Worm (Caenorhabditis elegans) whole organism, L2 larva: ENCODE results near the gene rpn-13.

Experiments used
- R02D3.7 ChIP-seq: fragments of 150-350 bp; optimal IDR thresholded peaks from 2 replicates; lab custom pipeline; 2014; ENCODE audit warnings: missing biosample characterization, missing genetic modification characterization
- ZK546.5 ChIP-seq: sonication (generic microtip); optimal IDR thresholded peaks from 2 replicates; lab custom pipeline; 2017; ENCODE audit warnings: missing biosample characterization, missing genetic modification characterization
- ama-1 ChIP-seq: fragments of 150-350 bp; optimal IDR thresholded peaks from 2 replicates; lab custom pipeline; 2018; ENCODE audit warnings: inconsistent platforms
- blmp-1 ChIP-seq: sonication (generic microtip); optimal IDR thresholded peaks from 2 replicates; lab custom pipeline; 2017; ENCODE audit warnings: missing genetic modification characterization, mild to moderate bottlenecking, missing compliant biosample characterization, antibody characterized with exemption, moderate library complexity; ENCODE audit not compliant: insufficient read depth
- ceh-82 ChIP-seq: fragments of 150-350 bp; optimal IDR thresholded peaks from 2 replicates; lab custom pipeline; 2014; ENCODE audit warnings: missing biosample characterization, missing genetic modification characterization
- elt-1 ChIP-seq: fragments of 150-350 bp; optimal IDR thresholded peaks from 2 replicates; lab custom pipeline; 2014; ENCODE audit warnings: missing biosample characterization, missing genetic modification characterization
- elt-3 ChIP-seq: sonication (generic microtip); optimal IDR thresholded peaks from 2 replicates; lab custom pipeline; 2017; ENCODE audit warnings: missing biosample characterization, missing genetic modification characterization
- lin-11 ChIP-seq: fragments of 150-350 bp; sonication (generic microtip); optimal IDR thresholded peaks from 2 replicates; lab custom pipeline; 2014; ENCODE audit warnings: missing biosample characterization, missing genetic modification characterization, inconsistent platforms, mixed read lengths
- lin-39 ChIP-seq: fragments of 150-350 bp; optimal IDR thresholded peaks from 2 replicates; lab custom pipeline; 2014; ENCODE audit warnings: missing biosample characterization, missing genetic modification reagents, missing genetic modification characterization
- lsy-2 ChIP-seq, 2 experiments: fragments of 150-350 bp in 1 of 2; sonication (generic microtip) in 1 of 2; optimal IDR thresholded peaks; 2 replicates each; lab custom pipeline; 2014 to 2017; ENCODE audit warnings: missing biosample characterization in 2 of 2, missing genetic modification characterization in 2 of 2
- nhr-25 ChIP-seq: fragments of 150-350 bp; sonication (generic microtip); optimal IDR thresholded peaks from 3 replicates; lab custom pipeline; 2014; ENCODE audit warnings: missing biosample characterization, missing genetic modification characterization
- snpc-4 ChIP-seq: fragments of 150-350 bp; optimal IDR thresholded peaks from 2 replicates; lab custom pipeline; 2014; ENCODE audit warnings: missing biosample characterization, missing genetic modification characterization
- zag-1 ChIP-seq: fragments of 150-350 bp; optimal IDR thresholded peaks from 2 replicates; lab custom pipeline; 2014; ENCODE audit warnings: missing biosample characterization, missing genetic modification characterization
- ztf-11 ChIP-seq: sonication (generic microtip); optimal IDR thresholded peaks from 2 replicates; lab custom pipeline; 2017; ENCODE audit warnings: missing biosample characterization, missing genetic modification characterization

DNA sequence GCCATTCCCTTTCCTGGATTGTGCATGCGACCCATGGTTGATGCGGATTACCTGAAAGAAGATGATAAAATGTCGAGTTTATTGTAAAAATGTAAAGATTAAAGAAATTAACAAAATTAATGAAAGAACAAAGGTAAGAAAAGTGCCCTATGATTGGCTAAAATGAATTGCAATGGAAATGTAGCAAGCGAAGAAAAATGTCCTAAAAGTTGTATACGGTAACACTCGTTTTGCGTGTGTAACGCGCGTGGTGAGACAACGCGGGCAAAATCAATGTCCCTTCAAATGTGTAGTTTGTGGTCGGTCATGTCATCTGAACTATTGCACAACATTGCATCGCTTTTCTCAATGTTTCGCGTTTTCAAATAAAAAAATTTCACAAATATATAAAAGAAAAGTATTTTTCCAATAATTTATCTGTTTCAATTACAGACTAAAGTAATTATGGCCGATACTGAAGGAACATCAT is 33.3 kb upstream of the rpn-13 start, which contains the start of the genes rps-13 and nfx-1:
- peak; percentile 27 for TF ChIP-seq ama-1
- TF ChIP-seq elt-1 (tag; lab: Kevin White, UChicago): no peak
- TF ChIP-seq nhr-25 (tag; lab: Kevin White, UChicago): peak; percentile 73
- no peak for TF ChIP-seq R02D3.7 (tag; lab: Kevin White, UChicago)
- TF ChIP-seq ZK546.5 (tag; lab: Kevin White, UChicago): peak; percentile 28
- TF ChIP-seq zag-1: no peak
- no peak for TF ChIP-seq elt-3 (tag; lab: Kevin White, UChicago)
- TF ChIP-seq lin-39: no peak
- TF ChIP-seq snpc-4 (tag; lab: Kevin White, UChicago): no peak
- peak; percentile 96 to 99 for TF ChIP-seq lsy-2 (tag; optimal IDR thresholded peaks at IDR 0.05; lab: Kevin White, UChicago)
- TF ChIP-seq ceh-82: peak; percentile 31
- peak; percentile 73 for TF ChIP-seq blmp-1
- peak; percentile 61 for TF ChIP-seq lin-11
- no peak for TF ChIP-seq ztf-11 (tag; lab: Kevin White, UChicago)
